Worm (Caenorhabditis elegans) whole organism, L4 larva: ENCODE measurements around the gene Y82E9BL.19.

ENCODE experiments used
- D1046.2 ChIP-seq: fragments of 200-800 bp; sonication (Bioruptor generic); IDR thresholded peaks from 2 replicates; pipeline ENCODE4 v1.3.6; 2022; ENCODE audit warnings: missing genetic modification characterization, missing compliant biosample characterization
- F26F4.8 ChIP-seq: fragments of 200-800 bp; sonication (Bioruptor generic); conservative IDR thresholded peaks from 2 replicates; pipeline ENCODE4 v1.3.6; 2022; ENCODE audit warnings: missing genetic modification characterization, missing compliant biosample characterization
- R02D3.7 ChIP-seq: fragments of 150-350 bp; sonication (generic microtip); optimal IDR thresholded peaks from 3 replicates; lab custom pipeline; 2014; ENCODE audit warnings: missing biosample characterization, missing genetic modification characterization
- Y105C5A.15 ChIP-seq: fragments of 200-800 bp; sonication (Bioruptor generic); IDR thresholded peaks from 2 replicates; pipeline ENCODE4 v1.3.6; 2022; ENCODE audit warnings: missing genetic modification characterization, missing compliant biosample characterization
- aha-1 ChIP-seq: fragments of 150-350 bp; peaks from one replicate; lab custom pipeline; 2014; ENCODE audit warnings: missing biosample characterization, missing genetic modification characterization
- aly-2 ChIP-seq: sonication (generic microtip); optimal IDR thresholded peaks from 2 replicates; lab custom pipeline; 2018; ENCODE audit warnings: missing biosample characterization, missing genetic modification characterization
- ama-1 ChIP-seq: fragments of 150-350 bp; optimal IDR thresholded peaks from 2 replicates; lab custom pipeline; 2014; ENCODE audit warnings: inconsistent platforms, mixed read lengths
- ceh-20 ChIP-seq: fragments of 200-800 bp; sonication (Bioruptor generic); IDR thresholded peaks from 2 replicates; pipeline ENCODE4 v1.3.6; 2022; ENCODE audit warnings: missing genetic modification reagents, missing genetic modification characterization, missing compliant biosample characterization
- ceh-44 ChIP-seq: fragments of 200-800 bp; sonication (Bioruptor generic); IDR thresholded peaks from 2 replicates; pipeline ENCODE4 v1.3.6; 2022; ENCODE audit warnings: missing genetic modification reagents, missing genetic modification characterization, missing compliant biosample characterization
- ceh-62 ChIP-seq: sonication (generic microtip); optimal IDR thresholded peaks from 2 replicates; lab custom pipeline; 2017; ENCODE audit warnings: missing biosample characterization, missing genetic modification characterization
- cey-2 ChIP-seq: sonication (generic microtip); optimal IDR thresholded peaks from 3 replicates; lab custom pipeline; 2017; ENCODE audit warnings: missing genetic modification characterization, mild to moderate bottlenecking, missing compliant biosample characterization, antibody characterized with exemption, borderline replicate concordance; ENCODE audit not compliant: insufficient read depth
- ctbp-1 ChIP-seq: fragments of 200-800 bp; sonication (Bioruptor generic); IDR thresholded peaks from 2 replicates; pipeline ENCODE4 v1.3.6; 2022; ENCODE audit warnings: missing genetic modification reagents, missing genetic modification characterization, missing compliant biosample characterization
- daf-12 ChIP-seq: fragments of 150-350 bp; optimal IDR thresholded peaks from 2 replicates; lab custom pipeline; 2014; ENCODE audit warnings: missing biosample characterization, missing genetic modification reagents, missing genetic modification characterization
- daf-16 ChIP-seq, 3 experiments: sonication (generic microtip); optimal IDR thresholded peaks; 2 replicates each; lab custom pipeline; 2016 to 2017; ENCODE audit warnings: missing genetic modification characterization in 3 of 3, missing genetic modification reagents in 3 of 3, mild to moderate bottlenecking in 2 of 3, missing compliant biosample characterization in 2 of 3, missing biosample characterization in 1 of 3, moderate library complexity in 1 of 3
- dmd-9 ChIP-seq: fragments of 200-800 bp; sonication (Bioruptor generic); IDR thresholded peaks from 2 replicates; pipeline ENCODE4 v1.3.6; 2022; ENCODE audit warnings: missing genetic modification reagents, missing genetic modification characterization, missing compliant biosample characterization
- egl-43 ChIP-seq: fragments of 200-800 bp; sonication (Bioruptor generic); IDR thresholded peaks from 2 replicates; pipeline ENCODE4 v1.3.6; 2022; ENCODE audit warnings: missing genetic modification reagents, missing genetic modification characterization, missing compliant biosample characterization
- gei-8 ChIP-seq: fragments of 200-800 bp; sonication (Bioruptor generic); optimal IDR thresholded peaks from 2 replicates; lab custom pipeline; 2018; ENCODE audit warnings: mild to moderate bottlenecking, missing genetic modification characterization, missing compliant biosample characterization
- hif-1 ChIP-seq, 2 experiments: sonication (generic microtip); optimal IDR thresholded peaks; 2 replicates each; lab custom pipeline; 2016 to 2017; ENCODE audit warnings: missing compliant biosample characterization in 2 of 2, missing genetic modification characterization in 2 of 2, missing genetic modification reagents in 2 of 2, missing genotype in 2 of 2, mild to moderate bottlenecking in 1 of 2
- hlh-11 ChIP-seq: fragments of 200-800 bp; sonication (Bioruptor generic); optimal IDR thresholded peaks from 2 replicates; lab custom pipeline; 2018; ENCODE audit warnings: mild to moderate bottlenecking, missing genetic modification characterization, missing compliant biosample characterization
- hlh-30 ChIP-seq: sonication (generic microtip); optimal IDR thresholded peaks from 2 replicates; lab custom pipeline; 2017; ENCODE audit warnings: antibody characterized with exemption, mild to moderate bottlenecking, missing genetic modification characterization, missing compliant biosample characterization; ENCODE audit not compliant: insufficient read depth
- hmg-1.1 ChIP-seq: fragments of 200-800 bp; sonication (Bioruptor generic); IDR thresholded peaks from 2 replicates; pipeline ENCODE4 v1.3.6; 2022; ENCODE audit warnings: missing genetic modification reagents, missing genetic modification characterization, missing compliant biosample characterization
- madf-5 ChIP-seq, 2 experiments: fragments of 200-800 bp; sonication (Bioruptor generic); IDR thresholded peaks; 2 replicates each; pipeline ENCODE4 v1.3.6; 2022; ENCODE audit warnings: missing compliant biosample characterization in 2 of 2, missing genetic modification characterization in 2 of 2
- madf-9 ChIP-seq: fragments of 200-800 bp; sonication (Bioruptor generic); conservative IDR thresholded peaks from 2 replicates; pipeline ENCODE4 v1.3.6; 2022; ENCODE audit warnings: missing genetic modification reagents, missing genetic modification characterization, missing compliant biosample characterization
- mdt-29 ChIP-seq: fragments of 200-800 bp; sonication (Bioruptor generic); IDR thresholded peaks from 2 replicates; pipeline ENCODE4 v1.3.6; 2022; ENCODE audit warnings: missing genetic modification reagents, missing genetic modification characterization, missing compliant biosample characterization
- mep-1 ChIP-seq: fragments of 150-350 bp; sonication (generic microtip); optimal IDR thresholded peaks from 3 replicates; lab custom pipeline; 2014; ENCODE audit warnings: missing biosample characterization, missing genetic modification characterization
- mes-2 ChIP-seq: sonication (generic microtip); optimal IDR thresholded peaks from 2 replicates; lab custom pipeline; 2016; ENCODE audit warnings: missing genotype, mild to moderate bottlenecking, missing genetic modification characterization, missing compliant biosample characterization; ENCODE audit not compliant: poor library complexity, severe bottlenecking
- mxl-3 ChIP-seq: fragments of 200-800 bp; sonication (Bioruptor generic); optimal IDR thresholded peaks from 2 replicates; lab custom pipeline; 2018; ENCODE audit warnings: mild to moderate bottlenecking, missing genetic modification characterization, missing compliant biosample characterization
- nhr-10 ChIP-seq: fragments of 150-350 bp; optimal IDR thresholded peaks from 2 replicates; lab custom pipeline; 2014; ENCODE audit warnings: missing biosample characterization, missing genetic modification characterization
- nhr-102 ChIP-seq: sonication (generic microtip); optimal IDR thresholded peaks from 2 replicates; lab custom pipeline; 2016; ENCODE audit warnings: mild to moderate bottlenecking, missing genetic modification characterization, moderate library complexity, missing compliant biosample characterization
- nhr-11 ChIP-seq: fragments of 150-350 bp; optimal IDR thresholded peaks from 2 replicates; lab custom pipeline; 2014; ENCODE audit warnings: missing biosample characterization, missing genetic modification characterization
- nhr-25 ChIP-seq: sonication (generic microtip); optimal IDR thresholded peaks from 2 replicates; lab custom pipeline; 2017; ENCODE audit warnings: missing genetic modification characterization, mild to moderate bottlenecking, missing compliant biosample characterization, antibody characterized with exemption, moderate library complexity, borderline replicate concordance; ENCODE audit not compliant: insufficient read depth
- nhr-28 ChIP-seq: fragments of 150-350 bp; optimal IDR thresholded peaks from 2 replicates; lab custom pipeline; 2014; ENCODE audit warnings: missing biosample characterization, missing genetic modification characterization
- nhr-42 ChIP-seq: fragments of 200-800 bp; sonication (Bioruptor generic); IDR thresholded peaks from 2 replicates; pipeline ENCODE4 v1.3.6; 2022; ENCODE audit warnings: missing genetic modification characterization, missing compliant biosample characterization
- nhr-6 ChIP-seq: fragments of 150-350 bp; optimal IDR thresholded peaks from 2 replicates; lab custom pipeline; 2014; ENCODE audit warnings: missing biosample characterization, missing genetic modification characterization
- nhr-76 ChIP-seq: fragments of 150-350 bp; optimal IDR thresholded peaks from 2 replicates; lab custom pipeline; 2014; ENCODE audit warnings: missing biosample characterization, missing genetic modification characterization
- nhr-77 ChIP-seq: fragments of 150-350 bp; optimal IDR thresholded peaks from 2 replicates; lab custom pipeline; 2014; ENCODE audit warnings: missing biosample characterization, missing genetic modification characterization
- php-3 ChIP-seq: fragments of 200-800 bp; sonication (Bioruptor generic); IDR thresholded peaks from 2 replicates; pipeline ENCODE4 v1.3.6; 2022; ENCODE audit warnings: missing genetic modification reagents, missing genetic modification characterization, missing compliant biosample characterization
- pqm-1 ChIP-seq: sonication (generic microtip); optimal IDR thresholded peaks from 2 replicates; lab custom pipeline; 2017; ENCODE audit warnings: missing biosample characterization, missing genetic modification characterization
- rbr-2 ChIP-seq: sonication (generic microtip); optimal IDR thresholded peaks from 2 replicates; lab custom pipeline; 2016; ENCODE audit warnings: missing genotype, missing genetic modification characterization, missing compliant biosample characterization
- saeg-2 ChIP-seq: fragments of 200-800 bp; sonication (Bioruptor generic); IDR thresholded peaks from 2 replicates; pipeline ENCODE4 v1.3.6; 2022; ENCODE audit warnings: missing genetic modification reagents, missing genetic modification characterization, missing compliant biosample characterization
- sdz-12 ChIP-seq: fragments of 200-800 bp; sonication (Bioruptor generic); optimal IDR thresholded peaks from 2 replicates; lab custom pipeline; 2018; ENCODE audit warnings: mild to moderate bottlenecking, missing genetic modification characterization, missing compliant biosample characterization
- unc-62 ChIP-seq, 3 experiments: fragments of 150-350 bp in 1 of 3; sonication (generic microtip); optimal IDR thresholded peaks in 2 of 3; peaks in 1 of 3; 1 replicate in 1 of 3; 2 replicates in 2 of 3; lab custom pipeline; 2014 to 2017; ENCODE audit warnings: missing biosample characterization in 3 of 3, missing genetic modification characterization in 3 of 3, missing genetic modification reagents in 3 of 3, missing genotype in 1 of 3
- zag-1 ChIP-seq: fragments of 150-350 bp; optimal IDR thresholded peaks from 2 replicates; lab custom pipeline; 2014; ENCODE audit warnings: missing biosample characterization, missing genetic modification characterization
- zfp-3 ChIP-seq: fragments of 200-800 bp; sonication (Bioruptor generic); conservative IDR thresholded peaks from 2 replicates; pipeline ENCODE4 v1.3.6; 2022; ENCODE audit warnings: missing genetic modification reagents, missing genetic modification characterization, missing compliant biosample characterization
- zip-11 ChIP-seq: fragments of 200-800 bp; sonication (Bioruptor generic); IDR thresholded peaks from 2 replicates; pipeline ENCODE4 v1.3.6; 2022; ENCODE audit warnings: missing genetic modification characterization, missing compliant biosample characterization
- ztf-11 ChIP-seq: fragments of 150-350 bp; optimal IDR thresholded peaks from 2 replicates; lab custom pipeline; 2014; ENCODE audit warnings: missing biosample characterization, missing genetic modification characterization
- ztf-7 ChIP-seq: fragments of 150-350 bp; optimal IDR thresholded peaks from 2 replicates; lab custom pipeline; 2014; ENCODE audit warnings: missing biosample characterization, missing genetic modification characterization

Y82E9BL.19 gene

DNA sequence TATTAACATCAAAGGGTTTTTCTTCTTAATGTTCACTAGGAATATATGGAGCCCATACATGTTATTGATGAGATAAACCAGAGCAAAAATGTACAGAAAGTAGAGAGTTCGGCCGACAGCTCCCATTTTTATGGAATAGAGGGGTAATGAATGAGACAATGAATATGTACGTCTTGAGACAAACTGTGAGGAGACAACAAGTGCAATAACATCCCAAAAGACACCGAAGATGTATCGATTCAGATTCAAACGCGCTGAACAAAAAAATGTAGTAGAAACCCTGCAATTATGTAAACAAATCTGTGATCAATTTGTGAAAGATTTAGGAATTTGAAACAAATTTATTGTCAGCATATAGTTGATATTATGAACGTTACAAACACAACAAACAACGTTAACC, 15.2 kb downstream of the Y82E9BL.19 start:
- TF ChIP-seq madf-5 (GFP tag; IDR thresholded peaks at IDR 0.05; lab: Robert Waterston, UW), result no peak
- TF ChIP-seq nhr-10 (tag; lab: Kevin White, UChicago), result no peak
- TF ChIP-seq mep-1 (tag; lab: Kevin White, UChicago), result no peak
- TF ChIP-seq ctbp-1 (GFP tag; lab: Robert Waterston, UW), result no peak
- TF ChIP-seq aha-1 (tag; lab: Kevin White, UChicago), result peak; percentile 92
- peak in 1 of 2 experiments; percentile 58 for TF ChIP-seq unc-62 (GFP tag; optimal IDR thresholded peaks at IDR 0.05 in 1 of 2; lab: Kevin White, UChicago)
- no peak for TF ChIP-seq unc-62 (tag; optimal IDR thresholded peaks at IDR 0.05; lab: Kevin White, UChicago)

DNA sequence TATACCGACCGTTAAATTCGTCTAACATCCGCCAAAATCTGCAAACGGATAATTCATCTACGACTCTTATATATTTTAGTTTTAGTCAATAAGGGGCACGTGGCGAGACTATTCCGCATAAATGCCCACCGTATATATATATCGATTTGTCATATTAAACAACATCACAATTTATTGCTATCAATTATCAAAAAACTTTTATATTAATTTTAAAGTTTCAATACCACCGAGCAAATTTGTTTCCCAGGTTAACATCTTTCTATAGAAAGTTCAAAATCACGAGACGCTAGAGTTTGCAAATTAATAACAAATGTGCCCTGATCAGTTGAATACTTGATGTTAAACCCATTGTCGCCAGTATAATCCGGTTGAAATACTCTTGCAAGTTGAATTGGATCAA, 15.7 kb downstream of the Y82E9BL.19 start, which contains the start of gene Y82E9BL.5:
Gene Y82E9BL.5, minus strand, starts transcription at position 101 of the 400 bp plus-strand sequence.
- no peak for TF ChIP-seq ztf-7 (tag; lab: Kevin White, UChicago)
- no peak for TF ChIP-seq rbr-2 (tag; lab: Kevin White, UChicago)
- TF ChIP-seq nhr-77 (tag; lab: Kevin White, UChicago), result no peak
- no peak for TF ChIP-seq hlh-30 (tag; lab: Kevin White, UChicago)
- no peak for TF ChIP-seq nhr-28 (tag; lab: Kevin White, UChicago)

DNA sequence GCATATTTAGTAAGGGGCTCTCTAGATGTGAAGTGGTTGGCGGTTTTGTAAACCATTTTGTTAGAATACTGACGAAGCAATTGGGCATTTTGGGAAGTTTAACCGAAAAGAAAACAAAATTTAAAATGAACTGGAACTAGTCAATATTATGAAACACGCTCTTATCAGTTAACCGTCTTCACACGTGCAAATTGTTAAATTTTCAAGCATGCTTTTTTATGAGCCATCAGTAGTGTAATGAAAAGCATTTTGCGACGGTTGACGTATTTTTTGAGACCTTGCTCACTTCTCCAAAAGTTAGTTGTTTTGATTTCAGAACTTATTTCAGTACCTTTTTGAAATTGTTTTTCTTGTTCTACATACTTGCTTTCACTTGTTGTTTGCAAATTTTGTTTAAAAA, 17.5 kb downstream of the Y82E9BL.19 start, which contains the start of gene fbxa-25:
Gene fbxa-25, minus strand, starts transcription at position 138 of the 400 bp plus-strand sequence.
- no peak for TF ChIP-seq ama-1 (lab: Kevin White, UChicago)
- TF ChIP-seq ceh-62 (tag; lab: Kevin White, UChicago), result no peak
- TF ChIP-seq cey-2, result no peak
- TF ChIP-seq daf-12 (tag; lab: Kevin White, UChicago), result no peak
- TF ChIP-seq nhr-11 (tag; lab: Kevin White, UChicago), result no peak
- no peak for TF ChIP-seq nhr-42 (GFP tag; lab: Robert Waterston, UW)
- no peak for TF ChIP-seq nhr-25 (tag; lab: Kevin White, UChicago)
- TF ChIP-seq ceh-44, result no peak
- TF ChIP-seq nhr-6, result no peak
- TF ChIP-seq R02D3.7 (tag; lab: Kevin White, UChicago), result no peak
- TF ChIP-seq nhr-76 (tag; lab: Kevin White, UChicago), result no peak
- TF ChIP-seq hlh-11, result no peak
- no peak for TF ChIP-seq zag-1 (tag; lab: Kevin White, UChicago)
- no peak for TF ChIP-seq hmg-1.1
- no peak for TF ChIP-seq mep-1 (tag; lab: Kevin White, UChicago)
- TF ChIP-seq mes-2 (tag; lab: Kevin White, UChicago), result no peak
- no peak for TF ChIP-seq aly-2
- TF ChIP-seq sdz-12 (GFP tag; lab: Kevin White, UChicago), result no peak
- TF ChIP-seq dmd-9 (GFP tag; lab: Robert Waterston, UW), result no peak
- 0 out of 2 replicates have a peak, but pooled peaks have one; percentile 48 for TF ChIP-seq php-3 (GFP tag; lab: Robert Waterston, UW)
- TF ChIP-seq egl-43 (GFP tag; lab: Robert Waterston, UW), result no peak
- TF ChIP-seq nhr-28 (tag; lab: Kevin White, UChicago), result peak; percentile 34
- no peak for TF ChIP-seq ceh-20 (GFP tag; lab: Robert Waterston, UW)
- peak in 1 of 2 experiments; percentile 20 for TF ChIP-seq hif-1 (tag; optimal IDR thresholded peaks at IDR 0.05; lab: Kevin White, UChicago)
- TF ChIP-seq zip-11 (GFP tag; lab: Robert Waterston, UW), result no peak
- no peak for TF ChIP-seq gei-8
- TF ChIP-seq pqm-1 (tag; lab: Kevin White, UChicago), result peak; percentile 64
- no peak for TF ChIP-seq zfp-3 (GFP tag; lab: Robert Waterston, UW)
- no peak for TF ChIP-seq saeg-2
- no peak for TF ChIP-seq D1046.2 (GFP tag; lab: Robert Waterston, UW)
- TF ChIP-seq mxl-3, result peak; percentile 30
- no peak for TF ChIP-seq Y105C5A.15 (GFP tag; lab: Robert Waterston, UW)
- TF ChIP-seq F26F4.8 (GFP tag; lab: Robert Waterston, UW), result no peak
- no peak for TF ChIP-seq ztf-11 (tag; lab: Kevin White, UChicago)
- TF ChIP-seq mdt-29 (GFP tag; lab: Robert Waterston, UW), result no peak
- TF ChIP-seq daf-16 (GFP tag; optimal IDR thresholded peaks at IDR 0.05; lab: Kevin White, UChicago), result no peak
- TF ChIP-seq daf-16 (tag; optimal IDR thresholded peaks at IDR 0.05; lab: Kevin White, UChicago), result peak; percentile 29
- no peak for TF ChIP-seq nhr-102
- TF ChIP-seq madf-9 (GFP tag; lab: Robert Waterston, UW), result no peak
